Fruit fly (Drosophila melanogaster) whole organism, embryonic: ENCODE data around the gene DNAlig4.

Experiments used
- Ada2b ChIP-seq: fragments of 200-800 bp; sonication (Bioruptor generic); IDR thresholded peaks from 2 replicates; pipeline ENCODE4 v1.3.6; 2022; ENCODE audit warnings: missing biosample characterization, missing genetic modification characterization
- Atf-2 ChIP-seq: fragments of 200-800 bp; sonication (Bioruptor generic); optimal IDR thresholded peaks from 2 replicates; lab custom pipeline; 2016; ENCODE audit warnings: missing biosample characterization, missing genetic modification characterization
- CG10979 ChIP-seq: fragments of 200-800 bp; sonication (Bioruptor generic); optimal IDR thresholded peaks from 2 replicates; lab custom pipeline; 2018; ENCODE audit warnings: missing biosample characterization, mild to moderate bottlenecking, missing genetic modification characterization, moderate library complexity
- CG11560 ChIP-seq: fragments of 200-800 bp; sonication (Bioruptor generic); IDR thresholded peaks from 3 replicates; pipeline ENCODE4 v1.3.6; 2022; ENCODE audit warnings: missing biosample characterization, missing genetic modification characterization
- CG14710 ChIP-seq: fragments of 200-800 bp; sonication (Bioruptor generic); optimal IDR thresholded peaks from 3 replicates; lab custom pipeline; 2019; ENCODE audit warnings: missing biosample characterization, mild to moderate bottlenecking, missing genetic modification characterization, moderate library complexity
- CG15073 ChIP-seq: fragments of 200-800 bp; sonication (Bioruptor generic); optimal IDR thresholded peaks from 2 replicates; lab custom pipeline; 2016; ENCODE audit warnings: missing biosample characterization, missing genetic modification characterization
- CG15601 ChIP-seq: fragments of 200-800 bp; sonication (Bioruptor generic); optimal IDR thresholded peaks from 3 replicates; lab custom pipeline; 2019; ENCODE audit warnings: missing biosample characterization, mild to moderate bottlenecking, missing genetic modification characterization, moderate library complexity
- CG17361 ChIP-seq: fragments of 200-800 bp; sonication (Bioruptor generic); IDR thresholded peaks from 3 replicates; pipeline ENCODE4 v1.3.6; 2022; ENCODE audit warnings: missing biosample characterization, missing genetic modification characterization
- CG17912 ChIP-seq: fragments of 200-800 bp; sonication (Bioruptor generic); optimal IDR thresholded peaks from 2 replicates; lab custom pipeline; 2018; ENCODE audit warnings: missing biosample characterization, mild to moderate bottlenecking, missing genetic modification characterization
- CG31388 ChIP-seq: fragments of 200-800 bp; sonication (Bioruptor generic); optimal IDR thresholded peaks from 2 replicates; lab custom pipeline; 2016; ENCODE audit warnings: missing biosample characterization, missing genetic modification characterization
- CG33213 ChIP-seq: fragments of 200-800 bp; sonication (Bioruptor generic); optimal IDR thresholded peaks from 3 replicates; lab custom pipeline; 2016; ENCODE audit warnings: missing biosample characterization, missing genetic modification characterization
- CG34376 ChIP-seq: fragments of 200-800 bp; sonication (Bioruptor generic); optimal IDR thresholded peaks from 2 replicates; lab custom pipeline; 2018; ENCODE audit warnings: missing biosample characterization, mild to moderate bottlenecking, missing genetic modification characterization
- CG34422 ChIP-seq: fragments of 200-800 bp; sonication (Bioruptor generic); IDR thresholded peaks from 3 replicates; pipeline ENCODE4 v1.3.6; 2022; ENCODE audit warnings: missing biosample characterization, missing genetic modification characterization
- CG4282 ChIP-seq: fragments of 200-800 bp; sonication (Bioruptor generic); optimal IDR thresholded peaks from 2 replicates; lab custom pipeline; 2016; ENCODE audit warnings: missing biosample characterization, missing genetic modification characterization
- CG4854 ChIP-seq: fragments of 200-800 bp; sonication (Bioruptor generic); optimal IDR thresholded peaks from 2 replicates; lab custom pipeline; 2016; ENCODE audit warnings: missing biosample characterization, missing genetic modification characterization, inconsistent platforms
- CG6765 ChIP-seq: fragments of 200-800 bp; sonication (Bioruptor generic); optimal IDR thresholded peaks from 3 replicates; lab custom pipeline; 2017; ENCODE audit warnings: missing biosample characterization, mild to moderate bottlenecking, missing genetic modification characterization
- CG6854 ChIP-seq: fragments of 200-800 bp; sonication (Bioruptor generic); optimal IDR thresholded peaks from 3 replicates; lab custom pipeline; 2017; ENCODE audit warnings: missing biosample characterization, mild to moderate bottlenecking, missing genetic modification characterization
- CG7745 ChIP-seq: fragments of 200-800 bp; sonication (Bioruptor generic); optimal IDR thresholded peaks from 2 replicates; lab custom pipeline; 2018; ENCODE audit warnings: missing biosample characterization, mild to moderate bottlenecking, missing genetic modification characterization, moderate library complexity
- CHES-1-like ChIP-seq: fragments of 200-800 bp; sonication (Bioruptor generic); optimal IDR thresholded peaks from 2 replicates; lab custom pipeline; 2016; ENCODE audit warnings: missing biosample characterization, missing genetic modification characterization
- Camta ChIP-seq: fragments of 200-800 bp; sonication (Bioruptor generic); optimal IDR thresholded peaks from 2 replicates; lab custom pipeline; 2016; ENCODE audit warnings: missing biosample characterization, missing genetic modification characterization
- Deaf1 ChIP-seq: fragments of 200-800 bp; optimal IDR thresholded peaks from 3 replicates; lab custom pipeline; 2019; ENCODE audit warnings: missing biosample characterization, mild to moderate bottlenecking, missing genetic modification characterization, moderate library complexity
- Elba2 ChIP-seq: fragments of 200-800 bp; sonication (Bioruptor generic); optimal IDR thresholded peaks from 3 replicates; lab custom pipeline; 2016; ENCODE audit warnings: missing biosample characterization, missing genetic modification characterization
- GATAe ChIP-seq: fragments of 200-800 bp; sonication (Bioruptor generic); conservative IDR thresholded peaks from 2 replicates; pipeline ENCODE4 v1.3.6; 2022; ENCODE audit warnings: missing biosample characterization, missing genetic modification characterization
- HLH3B ChIP-seq: fragments of 200-800 bp; sonication (Bioruptor generic); IDR thresholded peaks from 2 replicates; pipeline ENCODE4 v1.3.6; 2022; ENCODE audit warnings: missing biosample characterization, missing genetic modification characterization
- HmgZ ChIP-seq: fragments of 200-800 bp; sonication (Bioruptor generic); optimal IDR thresholded peaks from 2 replicates; lab custom pipeline; 2018; ENCODE audit warnings: missing biosample characterization, mild to moderate bottlenecking, missing genetic modification characterization
- MBD-R2 ChIP-seq: fragments of 200-800 bp; sonication (Bioruptor generic); IDR thresholded peaks from 2 replicates; pipeline ENCODE4 v1.3.6; 2022; ENCODE audit warnings: missing biosample characterization, missing genetic modification characterization
- Oli ChIP-seq: fragments of 200-800 bp; sonication (Bioruptor generic); optimal IDR thresholded peaks from 2 replicates; lab custom pipeline; 2018; ENCODE audit warnings: missing biosample characterization, mild to moderate bottlenecking, missing genetic modification characterization, moderate library complexity
- Stat92E ChIP-seq, 3 experiments: fragments of >200 bp in 2 of 3; fragments of 200-800 bp in 1 of 3; sonication (Bioruptor generic) in 1 of 3; optimal IDR thresholded peaks; 2 replicates each; lab custom pipeline; 2017 to 2019; ENCODE audit warnings: missing biosample characterization in 3 of 3, missing genetic modification characterization in 3 of 3, mild to moderate bottlenecking in 1 of 3, moderate library complexity in 1 of 3
- YL-1 ChIP-seq: fragments of 200-800 bp; sonication (Bioruptor generic); optimal IDR thresholded peaks from 3 replicates; lab custom pipeline; 2017; ENCODE audit warnings: missing biosample characterization, mild to moderate bottlenecking, missing genetic modification characterization
- ac ChIP-seq: fragments of 200-800 bp; sonication (Bioruptor generic); optimal IDR thresholded peaks from 3 replicates; lab custom pipeline; 2017; ENCODE audit warnings: missing biosample characterization, mild to moderate bottlenecking, missing genetic modification characterization
- ap ChIP-seq: fragments of 200-800 bp; sonication (Bioruptor generic); IDR thresholded peaks from 2 replicates; pipeline ENCODE4 v1.3.6; 2022; ENCODE audit warnings: missing biosample characterization, missing genetic modification characterization
- bbx ChIP-seq: fragments of 200-800 bp; sonication (Bioruptor generic); IDR thresholded peaks from 2 replicates; pipeline ENCODE4 v1.3.6; 2022; ENCODE audit warnings: missing biosample characterization, missing genetic modification characterization; ENCODE audit not compliant: partially characterized antibody
- bowl ChIP-seq: fragments of 200-800 bp; sonication (Bioruptor generic); IDR thresholded peaks from 2 replicates; pipeline ENCODE4 v1.3.6; 2022; ENCODE audit warnings: missing biosample characterization, missing genetic modification characterization
- dati ChIP-seq: fragments of 200-800 bp; sonication (Bioruptor generic); IDR thresholded peaks from 2 replicates; pipeline ENCODE4 v1.3.6; 2022; ENCODE audit warnings: missing biosample characterization, missing genetic modification characterization
- disco-r ChIP-seq: fragments of 200-800 bp; sonication (Bioruptor generic); optimal IDR thresholded peaks from 2 replicates; lab custom pipeline; 2016; ENCODE audit warnings: missing biosample characterization, missing genetic modification characterization
- dm ChIP-seq: fragments of 200-800 bp; sonication (Bioruptor generic); optimal IDR thresholded peaks from 3 replicates; lab custom pipeline; 2016; ENCODE audit warnings: missing biosample characterization, missing genetic modification characterization
- ems ChIP-seq: fragments of 200-800 bp; sonication (Bioruptor generic); optimal IDR thresholded peaks from 3 replicates; lab custom pipeline; 2016; ENCODE audit warnings: missing biosample characterization, missing genetic modification characterization
- ftz-f1 ChIP-seq: fragments of 200-800 bp; sonication (Bioruptor generic); optimal IDR thresholded peaks from 2 replicates; lab custom pipeline; 2016; ENCODE audit warnings: missing biosample characterization, missing genetic modification characterization
- gro ChIP-seq: fragments of 200-800 bp; sonication (Bioruptor generic); optimal IDR thresholded peaks from 2 replicates; lab custom pipeline; 2016; ENCODE audit warnings: missing biosample characterization, missing genetic modification characterization
- ind ChIP-seq: fragments of 200-800 bp; sonication (Bioruptor generic); optimal IDR thresholded peaks from 3 replicates; lab custom pipeline; 2016; ENCODE audit warnings: missing biosample characterization, missing genetic modification characterization
- insv ChIP-seq, 2 experiments: fragments of 200-800 bp; sonication (Bioruptor generic); optimal IDR thresholded peaks; 3 replicates each; lab custom pipeline; 2016 to 2018; ENCODE audit warnings: missing biosample characterization in 2 of 2, missing genetic modification characterization in 2 of 2
- lab ChIP-seq: fragments of 200-800 bp; sonication (Bioruptor generic); optimal IDR thresholded peaks from 3 replicates; lab custom pipeline; 2017; ENCODE audit warnings: missing biosample characterization, missing genetic modification characterization, mild to moderate bottlenecking, moderate library complexity, missing genetic modification reagents
- lmd ChIP-seq: fragments of 200-800 bp; sonication (Bioruptor generic); IDR thresholded peaks from 2 replicates; pipeline ENCODE4 v1.3.6; 2022; ENCODE audit warnings: missing biosample characterization, missing genetic modification characterization
- luna ChIP-seq: fragments of 200-800 bp; sonication (Bioruptor generic); optimal IDR thresholded peaks from 2 replicates; lab custom pipeline; 2016; ENCODE audit warnings: missing biosample characterization, missing genetic modification characterization
- nerfin-2 ChIP-seq: fragments of 200-800 bp; sonication (Bioruptor generic); IDR thresholded peaks from 2 replicates; pipeline ENCODE4 v1.3.6; 2022; ENCODE audit warnings: missing biosample characterization, missing genetic modification characterization; ENCODE audit not compliant: partially characterized antibody
- pfk ChIP-seq: fragments of 200-800 bp; sonication (Bioruptor generic); optimal IDR thresholded peaks from 2 replicates; lab custom pipeline; 2018; ENCODE audit warnings: missing biosample characterization, mild to moderate bottlenecking, missing genetic modification characterization, moderate library complexity
- sima ChIP-seq: fragments of 200-800 bp; sonication (Bioruptor generic); optimal IDR thresholded peaks from 2 replicates; lab custom pipeline; 2016; ENCODE audit warnings: missing biosample characterization, missing genetic modification characterization
- slbo ChIP-seq: fragments of 200-800 bp; sonication (Bioruptor generic); IDR thresholded peaks from 2 replicates; pipeline ENCODE4 v1.3.6; 2022; ENCODE audit warnings: missing biosample characterization, missing genetic modification characterization
- ttk ChIP-seq: fragments of 200-800 bp; sonication (Bioruptor generic); IDR thresholded peaks from 2 replicates; pipeline ENCODE4 v2.1.2; 2022; ENCODE audit warnings: missing biosample characterization, missing genetic modification characterization
- unc-4 ChIP-seq: fragments of 200-800 bp; sonication (Bioruptor generic); IDR thresholded peaks from 2 replicates; pipeline ENCODE4 v1.3.6; 2022; ENCODE audit warnings: missing biosample characterization, missing genetic modification characterization; ENCODE audit not compliant: partially characterized antibody
- wor ChIP-seq: fragments of 200-800 bp; sonication (Bioruptor generic); IDR thresholded peaks from 2 replicates; pipeline ENCODE4 v1.3.6; 2022; ENCODE audit warnings: missing biosample characterization, missing genetic modification characterization

DNAlig4 gene

dm6 chrX:13626579-13626894 lies 41.1 kb downstream of the DNAlig4 start (continued):
- TF ChIP-seq bbx (GFP tag; lab: Robert Waterston, UW) = no peak
- TF ChIP-seq ttk (GFP tag; lab: Robert Waterston, UW) = peak; percentile 45; the same call in 1 of the 2 replicates
- TF ChIP-seq CG17912 (GFP tag; lab: Kevin White, UChicago) = peak; percentile 27
- no peak for TF ChIP-seq CG7745
- TF ChIP-seq Oli (tag; lab: Kevin White, UChicago) = peak; percentile 57
- TF ChIP-seq slbo (GFP tag; lab: Robert Waterston, UW) = peak; percentile 89
- TF ChIP-seq wor = peak; percentile 69
- peak; percentile 81 for TF ChIP-seq Ada2b (GFP tag; lab: Robert Waterston, UW)
- no peak for TF ChIP-seq CG15073 (GFP tag; lab: Kevin White, UChicago)
- peak; percentile 82 for TF ChIP-seq ind (GFP tag; lab: Kevin White, UChicago)
- TF ChIP-seq MBD-R2 (GFP tag; lab: Robert Waterston, UW) = peak; percentile 32; the same call in 1 of the 2 replicates
- peak; percentile 22 for TF ChIP-seq CG4282 (GFP tag; lab: Kevin White, UChicago)
- TF ChIP-seq lmd = peak; percentile 84
- TF ChIP-seq YL-1 (GFP tag; lab: Kevin White, UChicago) = peak; percentile 20
- peak; percentile 59 for TF ChIP-seq CG14710
- TF ChIP-seq Stat92E (GFP tag; optimal IDR thresholded peaks at IDR 0.05; lab: Kevin White, UChicago) = no peak
- TF ChIP-seq luna (GFP tag; lab: Kevin White, UChicago) = peak; percentile 66
- peak; percentile 86 for TF ChIP-seq gro (GFP tag; lab: Kevin White, UChicago)
- TF ChIP-seq Deaf1 (tag; lab: Kevin White, UChicago) = peak; percentile 50
- peak; percentile 71 for TF ChIP-seq ems (GFP tag; lab: Kevin White, UChicago)
- TF ChIP-seq CG4854 (GFP tag; lab: Kevin White, UChicago) = peak; percentile 47
- peak; percentile 67 for TF ChIP-seq CG6765 (GFP tag; lab: Kevin White, UChicago)
- TF ChIP-seq CG15601 (tag; lab: Kevin White, UChicago) = peak; percentile 4
- TF ChIP-seq CG31388 = no peak
- TF ChIP-seq pfk (GFP tag; lab: Kevin White, UChicago) = no peak
- no peak for TF ChIP-seq nerfin-2 (GFP tag; lab: Robert Waterston, UW)
- TF ChIP-seq HmgZ = peak; percentile 68
- TF ChIP-seq ac = no peak
- TF ChIP-seq insv (GFP tag; optimal IDR thresholded peaks at IDR 0.05; lab: Kevin White, UChicago) = no peak
- peak; percentile 48 for TF ChIP-seq ap (GFP tag; lab: Robert Waterston, UW)
- peak; percentile 88 for TF ChIP-seq lab (GFP tag; lab: Kevin White, UChicago)
- peak; percentile 35 for TF ChIP-seq disco-r
- peak; percentile 77 for TF ChIP-seq CG17361 (GFP tag; lab: Robert Waterston, UW)
- TF ChIP-seq unc-4 (GFP tag; lab: Robert Waterston, UW) = no peak
- peak; percentile 69 for TF ChIP-seq Atf-2 (GFP tag; lab: Kevin White, UChicago)
- peak; percentile 55 for TF ChIP-seq Camta
- TF ChIP-seq CG34422 (GFP tag; lab: Robert Waterston, UW) = peak; percentile 63; the same call in 1 of the 3 replicates
- no peak for TF ChIP-seq sima (GFP tag; lab: Kevin White, UChicago)
- TF ChIP-seq CG6854 (GFP tag; lab: Kevin White, UChicago) = peak; percentile 46
- peak; percentile 78 for TF ChIP-seq CG34376
- TF ChIP-seq bowl = no peak
- TF ChIP-seq Elba2 (GFP tag; lab: Kevin White, UChicago) = no peak
- peak; percentile 44; the same call in 1 of the 2 replicates for TF ChIP-seq GATAe (GFP tag; lab: Robert Waterston, UW)
- TF ChIP-seq CHES-1-like (GFP tag; lab: Kevin White, UChicago) = peak; percentile 76
- peak; percentile 80 for TF ChIP-seq dm (GFP tag; lab: Kevin White, UChicago)
- peak; percentile 68 for TF ChIP-seq HLH3B (GFP tag; lab: Robert Waterston, UW)
- peak; percentile 51 for TF ChIP-seq CG33213 (GFP tag; lab: Kevin White, UChicago)
- TF ChIP-seq CG10979 (tag; lab: Kevin White, UChicago) = peak; percentile 62
- peak; percentile 13; the same call in 1 of the 2 replicates for TF ChIP-seq dati (GFP tag; lab: Robert Waterston, UW)
- TF ChIP-seq ftz-f1 (GFP tag; lab: Kevin White, UChicago) = peak; percentile 84
- TF ChIP-seq CG11560 (tag; lab: Robert Waterston, UW) = 0 out of 3 replicates have a peak, but pooled peaks have one; percentile 36
